Fruit fly (Drosophila melanogaster) whole organism, wandering third instar larva: ENCODE data around the gene OXA1L.

Experiments used
- Abd-B ChIP-seq: fragments of >200 bp; optimal IDR thresholded peaks from 2 replicates; lab custom pipeline; 2017; ENCODE audit warnings: missing biosample characterization, missing genetic modification characterization
- CG32264 ChIP-seq: fragments of 200-800 bp; sonication (Bioruptor generic); optimal IDR thresholded peaks from 2 replicates; lab custom pipeline; 2016; ENCODE audit warnings: missing biosample characterization, missing genetic modification characterization
- CG9705 ChIP-seq: fragments of 200-800 bp; sonication (Bioruptor generic); optimal IDR thresholded peaks from 2 replicates; lab custom pipeline; 2018; ENCODE audit warnings: missing biosample characterization, mild to moderate bottlenecking, missing genetic modification characterization
- CrebA ChIP-seq: fragments of 200-800 bp; sonication (Bioruptor generic); optimal IDR thresholded peaks from 2 replicates; lab custom pipeline; 2016; ENCODE audit warnings: missing biosample characterization, mild to moderate bottlenecking, missing genetic modification characterization, borderline replicate concordance
- Dfd ChIP-seq: fragments of >200 bp; optimal IDR thresholded peaks from 2 replicates; lab custom pipeline; 2017; ENCODE audit warnings: missing biosample characterization, missing genetic modification characterization
- Dif ChIP-seq: fragments of 200-275, 200-300 bp; sonication (Bioruptor generic); optimal IDR thresholded peaks from 2 replicates; lab custom pipeline; 2018; ENCODE audit warnings: missing biosample characterization, missing genetic modification characterization; ENCODE audit not compliant: partially characterized antibody
- GATAd ChIP-seq: sonication (Bioruptor generic); optimal IDR thresholded peaks from 2 replicates; lab custom pipeline; 2016; ENCODE audit warnings: missing biosample characterization, missing genetic modification characterization
- HLH106 ChIP-seq: fragments of 200-800 bp; optimal IDR thresholded peaks from 3 replicates; lab custom pipeline; 2019; ENCODE audit warnings: missing biosample characterization, mild to moderate bottlenecking, missing genetic modification characterization, moderate library complexity
- Hnf4 ChIP-seq: fragments of 200-800 bp; sonication (Bioruptor generic); optimal IDR thresholded peaks from 2 replicates; lab custom pipeline; 2016; ENCODE audit warnings: missing biosample characterization, mild to moderate bottlenecking, missing genetic modification characterization
- Hr78 ChIP-seq: fragments of >200 bp; optimal IDR thresholded peaks from 2 replicates; lab custom pipeline; 2017; ENCODE audit warnings: missing biosample characterization, missing genetic modification characterization
- Hr83 ChIP-seq: fragments of 200-300 bp; sonication (Bioruptor generic); optimal IDR thresholded peaks from 2 replicates; lab custom pipeline; 2016; ENCODE audit warnings: missing biosample characterization, mild to moderate bottlenecking, missing genetic modification characterization, moderate library complexity; ENCODE audit not compliant: poor library complexity, severe bottlenecking
- Jra ChIP-seq: sonication (Bioruptor generic); optimal IDR thresholded peaks from 2 replicates; lab custom pipeline; 2016; ENCODE audit warnings: missing biosample characterization, missing genetic modification characterization
- Mio ChIP-seq: sonication (Bioruptor generic); optimal IDR thresholded peaks from 2 replicates; lab custom pipeline; 2016; ENCODE audit warnings: missing biosample characterization, missing genetic modification characterization
- Myc ChIP-seq: fragments of >200 bp; optimal IDR thresholded peaks from 2 replicates; lab custom pipeline; 2017
- N ChIP-seq: fragments of >200 bp; optimal IDR thresholded peaks from 2 replicates; lab custom pipeline; 2018; ENCODE audit warnings: missing biosample characterization, missing external identifiers, missing genetic modification characterization
- OdsH ChIP-seq: fragments of 200-800 bp; sonication (Bioruptor generic); optimal IDR thresholded peaks from 2 replicates; lab custom pipeline; 2016; ENCODE audit warnings: missing biosample characterization, mild to moderate bottlenecking, missing genetic modification characterization
- Rel ChIP-seq, 2 experiments: fragments of 200-800 bp; sonication (Bioruptor generic) in 1 of 2; optimal IDR thresholded peaks; 2 replicates in 1 of 2; 3 replicates in 1 of 2; lab custom pipeline; 2016 to 2019; ENCODE audit warnings: mild to moderate bottlenecking in 2 of 2, missing biosample characterization in 2 of 2, missing genetic modification characterization in 2 of 2, moderate library complexity in 1 of 2
- Sp1 ChIP-seq: fragments of 200-800 bp; sonication (Bioruptor generic); optimal IDR thresholded peaks from 3 replicates; lab custom pipeline; 2019; ENCODE audit warnings: missing biosample characterization, mild to moderate bottlenecking, missing genetic modification characterization, moderate library complexity
- Vsx2 ChIP-seq: fragments of 200-300, 225-300 bp; sonication (Bioruptor generic); optimal IDR thresholded peaks from 2 replicates; lab custom pipeline; 2018; ENCODE audit warnings: missing biosample characterization, missing genetic modification characterization; ENCODE audit not compliant: partially characterized antibody
- br ChIP-seq: fragments of 200-800 bp; sonication (Bioruptor generic); optimal IDR thresholded peaks from 2 replicates; lab custom pipeline; 2016; ENCODE audit warnings: missing biosample characterization, missing genetic modification characterization
- brk ChIP-seq: fragments of 200-800 bp; sonication (Bioruptor generic); optimal IDR thresholded peaks from 2 replicates; lab custom pipeline; 2016; ENCODE audit warnings: missing biosample characterization, mild to moderate bottlenecking, missing genetic modification characterization
- dl ChIP-seq, 2 experiments: fragments of 175-275, 200-275 bp in 1 of 2; fragments of 200-275 bp in 1 of 2; sonication (Bioruptor generic); optimal IDR thresholded peaks; lab custom pipeline; 2018; ENCODE audit warnings: mild to moderate bottlenecking in 2 of 2, missing biosample characterization in 2 of 2, missing genetic modification characterization in 2 of 2, moderate library complexity in 2 of 2; ENCODE audit not compliant: partially characterized antibody in 2 of 2, insufficient read depth in 1 of 2
- dmrt93B ChIP-seq: fragments of 200-800 bp; sonication (Bioruptor generic); optimal IDR thresholded peaks from 2 replicates; lab custom pipeline; 2018; ENCODE audit warnings: missing biosample characterization, mild to moderate bottlenecking, missing genetic modification characterization
- dsf ChIP-seq: sonication (Bioruptor generic); optimal IDR thresholded peaks from 2 replicates; lab custom pipeline; 2016; ENCODE audit warnings: missing biosample characterization, missing genetic modification characterization, borderline replicate concordance
- ey ChIP-seq: fragments of 200-800 bp; sonication (Bioruptor generic); optimal IDR thresholded peaks from 2 replicates; lab custom pipeline; 2016; ENCODE audit warnings: missing biosample characterization, missing genetic modification characterization
- foxo ChIP-seq, 2 experiments: fragments of 200-800 bp; sonication (Bioruptor generic); optimal IDR thresholded peaks; 2 replicates in 1 of 2; 3 replicates in 1 of 2; lab custom pipeline; 2016 to 2017; ENCODE audit warnings: missing biosample characterization in 2 of 2, missing genetic modification characterization in 2 of 2
- fru ChIP-seq: fragments of 200-800 bp; sonication (Bioruptor generic); optimal IDR thresholded peaks from 3 replicates; lab custom pipeline; 2016; ENCODE audit warnings: missing biosample characterization, mild to moderate bottlenecking, missing genetic modification characterization
- h ChIP-seq: fragments of 200-800 bp; sonication (Bioruptor generic); optimal IDR thresholded peaks from 3 replicates; lab custom pipeline; 2016; ENCODE audit warnings: missing biosample characterization, mild to moderate bottlenecking, missing genetic modification characterization
- jim ChIP-seq: fragments of 175-275, 200-325 bp; sonication (Bioruptor generic); optimal IDR thresholded peaks from 2 replicates; lab custom pipeline; 2016; ENCODE audit warnings: missing biosample characterization, mild to moderate bottlenecking, missing genetic modification characterization
- lola ChIP-seq: fragments of >200 bp; optimal IDR thresholded peaks from 2 replicates; lab custom pipeline; 2017; ENCODE audit warnings: missing biosample characterization, missing genetic modification characterization
- pan ChIP-seq: fragments of >200 bp; optimal IDR thresholded peaks from 2 replicates; lab custom pipeline; 2017
- psq ChIP-seq: fragments of 200-800 bp; sonication (Bioruptor generic); optimal IDR thresholded peaks from 3 replicates; lab custom pipeline; 2017; ENCODE audit warnings: missing biosample characterization, mild to moderate bottlenecking, missing genetic modification characterization, moderate library complexity
- rgr ChIP-seq: fragments of 200-800 bp; sonication (Bioruptor generic); optimal IDR thresholded peaks from 3 replicates; lab custom pipeline; 2016; ENCODE audit warnings: missing biosample characterization, mild to moderate bottlenecking, missing genetic modification characterization
- sage ChIP-seq: fragments of 200-800 bp; sonication (Bioruptor generic); optimal IDR thresholded peaks from 2 replicates; lab custom pipeline; 2016; ENCODE audit warnings: missing biosample characterization, mild to moderate bottlenecking, missing genetic modification characterization
- sv ChIP-seq: fragments of 200-800 bp; sonication (Bioruptor generic); optimal IDR thresholded peaks from 3 replicates; lab custom pipeline; 2016; ENCODE audit warnings: missing biosample characterization, missing genetic modification characterization
- tai ChIP-seq: sonication (Bioruptor generic); optimal IDR thresholded peaks from 2 replicates; lab custom pipeline; 2016; ENCODE audit warnings: missing biosample characterization, missing genetic modification characterization
- usp ChIP-seq: fragments of >200 bp; optimal IDR thresholded peaks from 2 replicates; lab custom pipeline; 2017; ENCODE audit warnings: missing biosample characterization, missing genetic modification characterization
- woc ChIP-seq: sonication (Bioruptor generic); optimal IDR thresholded peaks from 2 replicates; lab custom pipeline; 2016; ENCODE audit warnings: missing biosample characterization, mild to moderate bottlenecking, missing genetic modification characterization

The OXA1L gene

dm6 chr3L:10909612-10910011, 23.3 kb upstream of the OXA1L start:
- TF ChIP-seq Dif (GFP tag; lab: Kevin White, UChicago) (no peak), pan (no peak), tai (no peak), Mio (no peak), Sp1 (no peak), N (GFP tag; lab: Kevin White, UChicago) (no peak), Hnf4 (GFP tag; lab: Kevin White, UChicago) (no peak), usp (no peak), psq (GFP tag; lab: Kevin White, UChicago) (no peak), Rel (GFP tag; optimal IDR thresholded peaks at IDR 0.05; lab: Kevin White, UChicago) (no peak), Rel (tag; optimal IDR thresholded peaks at IDR 0.05; lab: Kevin White, UChicago) (no peak), Abd-B (no peak), sv (GFP tag; lab: Kevin White, UChicago) (no peak)

- TF ChIP-seq Hr78 (GFP tag; lab: Kevin White, UChicago) (no peak), Sp1 (no peak), Hnf4 (GFP tag; lab: Kevin White, UChicago) (no peak), Abd-B (no peak), Jra (GFP tag; lab: Kevin White, UChicago) (no peak), Vsx2 (GFP tag; lab: Kevin White, UChicago) (no peak), brk (GFP tag; lab: Kevin White, UChicago) (no peak), dl (GFP tag; optimal IDR thresholded peaks at IDR 0.05; lab: Kevin White, UChicago; ENCODE audit: insufficient read depth in 1 of 2, partially characterized antibody in 2 of 2) (no peak), Myc (lab: Kevin White, UChicago) (no peak), br (no peak)
Observed at dm6 chr3L:10904770-10905169, 18.5 kb upstream of the OXA1L start.

- TF ChIP-seq brk (GFP tag; lab: Kevin White, UChicago) (no peak), dl (GFP tag; optimal IDR thresholded peaks at IDR 0.05; lab: Kevin White, UChicago; ENCODE audit: insufficient read depth in 1 of 2, partially characterized antibody in 2 of 2) (no peak), Mio (no peak), Dfd (GFP tag; lab: Kevin White, UChicago) (no peak), Rel (GFP tag; optimal IDR thresholded peaks at IDR 0.05; lab: Kevin White, UChicago) (no peak), Rel (tag; optimal IDR thresholded peaks at IDR 0.05; lab: Kevin White, UChicago) (no peak), jim (no peak), pan (no peak), N (GFP tag; lab: Kevin White, UChicago) (no peak), Myc (lab: Kevin White, UChicago) (no peak), br (no peak), rgr (GFP tag; lab: Kevin White, UChicago) (no peak), GATAd (GFP tag; lab: Kevin White, UChicago) (no peak), Hnf4 (GFP tag; lab: Kevin White, UChicago) (no peak)
Observed at dm6 chr3L:10903449-10903848, 17.2 kb upstream of the OXA1L start.

- peak in 1 of 2 experiments; percentile 63 for TF ChIP-seq foxo (GFP tag; optimal IDR thresholded peaks at IDR 0.05; lab: Kevin White, UChicago)
- peak; percentile 15 for TF ChIP-seq sv (GFP tag; lab: Kevin White, UChicago)
- TF ChIP-seq sage (GFP tag; lab: Kevin White, UChicago), result no peak
- no peak for TF ChIP-seq woc (GFP tag; lab: Kevin White, UChicago)
- no peak for TF ChIP-seq CrebA (GFP tag; lab: Kevin White, UChicago)
- peak; percentile 89 for TF ChIP-seq Myc (lab: Kevin White, UChicago)
- TF ChIP-seq Vsx2 (GFP tag; lab: Kevin White, UChicago), result peak; percentile 78
- no peak for TF ChIP-seq Jra (GFP tag; lab: Kevin White, UChicago)
- TF ChIP-seq dmrt93B (GFP tag; lab: Kevin White, UChicago), result no peak
- TF ChIP-seq psq (GFP tag; lab: Kevin White, UChicago), result peak; percentile 80
- peak; percentile 35 for TF ChIP-seq ey (GFP tag; lab: Kevin White, UChicago)
- no peak for TF ChIP-seq Abd-B
- TF ChIP-seq brk (GFP tag; lab: Kevin White, UChicago), result peak; percentile 46
- TF ChIP-seq Rel (GFP tag; optimal IDR thresholded peaks at IDR 0.05; lab: Kevin White, UChicago), result no peak
- TF ChIP-seq Rel (tag; optimal IDR thresholded peaks at IDR 0.05; lab: Kevin White, UChicago), result no peak
- no peak for TF ChIP-seq dl (GFP tag; optimal IDR thresholded peaks at IDR 0.05; lab: Kevin White, UChicago; ENCODE audit: insufficient read depth in 1 of 2, partially characterized antibody in 2 of 2)
- TF ChIP-seq lola (GFP tag; lab: Kevin White, UChicago), result no peak
- no peak for TF ChIP-seq Hr78 (GFP tag; lab: Kevin White, UChicago)
- TF ChIP-seq N (GFP tag; lab: Kevin White, UChicago), result no peak
- TF ChIP-seq rgr (GFP tag; lab: Kevin White, UChicago), result peak; percentile 38
- no peak for TF ChIP-seq Sp1
- no peak for TF ChIP-seq jim
- peak; percentile 43 for TF ChIP-seq HLH106 (tag; lab: Kevin White, UChicago)
- TF ChIP-seq CG32264 (GFP tag; lab: Kevin White, UChicago), result no peak
- TF ChIP-seq tai, result peak; percentile 78
- peak; percentile 47 for TF ChIP-seq Hr83 (GFP tag; lab: Kevin White, UChicago)
- TF ChIP-seq br, result peak; percentile 48
- TF ChIP-seq Hnf4 (GFP tag; lab: Kevin White, UChicago), result peak; percentile 67
- TF ChIP-seq usp, result no peak
- TF ChIP-seq Dfd (GFP tag; lab: Kevin White, UChicago), result no peak
- TF ChIP-seq fru (GFP tag; lab: Kevin White, UChicago), result peak; percentile 48
- TF ChIP-seq Mio, result no peak
- TF ChIP-seq h (GFP tag; lab: Kevin White, UChicago), result peak; percentile 63
- peak; percentile 23 for TF ChIP-seq OdsH (GFP tag; lab: Kevin White, UChicago)
- TF ChIP-seq Dif (GFP tag; lab: Kevin White, UChicago), result no peak
- TF ChIP-seq pan, result no peak
- TF ChIP-seq GATAd (GFP tag; lab: Kevin White, UChicago), result no peak
- peak; percentile 15 for TF ChIP-seq CG9705 (GFP tag; lab: Kevin White, UChicago)
- TF ChIP-seq dsf (GFP tag; lab: Kevin White, UChicago), result no peak
Observed at dm6 chr3L:10899087-10899511, 12.8 kb upstream of the OXA1L start, which contains the start of gene Aps. Aps (minus strand) TSS chr3L:10899123.
